Worm (Caenorhabditis elegans): ENCODE results near the gene F49C5.16.

F49C5.16 gene

DNA sequence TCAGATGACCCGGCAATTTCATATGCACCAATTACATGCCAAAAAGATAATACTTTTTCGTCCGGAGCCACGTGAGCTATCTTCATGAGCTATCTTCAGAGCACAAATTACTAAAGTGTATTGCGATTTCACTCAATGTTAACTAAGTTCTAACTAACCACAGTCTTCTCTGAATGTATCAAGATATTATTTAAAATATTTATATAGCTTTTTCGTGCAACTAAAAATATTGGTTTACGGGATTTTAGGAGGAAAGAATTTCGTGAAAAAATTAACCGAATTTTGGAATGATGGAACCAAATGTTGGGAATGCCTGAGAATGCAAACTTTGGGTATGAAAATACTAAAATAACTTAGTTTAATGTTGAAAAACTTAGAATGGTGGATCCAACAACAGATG lies at the start of gene F49C5.16:
TSS of gene F49C5.16 (plus strand) at position 301 of the 400 bp plus-strand sequence.
- TF ChIP-seq attf-3 (GFP tag; conservative IDR thresholded peaks at IDR 0.05) (no peak), ztf-22 (GFP tag; optimal IDR thresholded peaks at IDR 0.05) (no peak), akir-1 (GFP tag; optimal IDR thresholded peaks at IDR 0.05) (no peak), C06A6.2 (GFP tag; conservative IDR thresholded peaks at IDR 0.05) (no peak), zim-3 (tag; optimal IDR thresholded peaks at IDR 0.05) (no peak), egl-18 (GFP tag; IDR thresholded peaks at IDR 0.05) (no peak), ceh-58 (GFP tag; IDR thresholded peaks at IDR 0.05) (no peak), Y79H2A.3 (GFP tag; conservative IDR thresholded peaks at IDR 0.05) (no peak), dpl-1 (GFP tag; optimal IDR thresholded peaks at IDR 0.05) (no peak), rcor-1 (GFP tag; IDR thresholded peaks at IDR 0.05) (no peak), Y53F4B.3 (GFP tag; IDR thresholded peaks at IDR 0.05) (no peak)

- TF ChIP-seq zfh-2 (GFP tag; conservative IDR thresholded peaks at IDR 0.05): peak; percentile 42; the same call in 1 of the 2 replicates
- TF ChIP-seq ceh-58 (GFP tag; IDR thresholded peaks at IDR 0.05): no peak
Observed at ce11 chrII:12499969-12500368, 47.7 kb upstream of the F49C5.16 start.

DNA sequence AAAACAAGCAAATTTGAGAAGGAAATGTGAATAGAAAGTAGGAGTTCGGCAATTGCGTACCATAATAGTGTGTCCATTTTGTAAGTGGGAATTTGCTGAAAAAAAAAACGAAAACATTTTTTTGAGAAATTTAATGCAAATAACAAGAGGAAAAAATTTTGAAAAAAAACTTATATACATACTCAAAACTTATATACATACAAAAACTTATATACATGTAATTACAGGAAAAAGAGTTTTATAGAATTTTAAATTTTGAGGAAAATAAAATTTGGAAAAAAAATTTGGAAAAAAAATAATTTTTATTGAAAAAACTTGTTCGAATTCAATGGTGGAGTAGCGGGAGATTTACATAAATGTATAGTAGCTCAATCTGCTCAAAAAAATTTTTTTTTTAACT lies 44.9 kb upstream of the F49C5.16 start, which contains the start of gene ador-1:
TSS of gene ador-1 (minus strand) at position 101 of the 400 bp plus-strand sequence.
- TF ChIP-seq lin-40 (tag; optimal IDR thresholded peaks at IDR 0.05) (no peak), lin-26 (GFP tag; IDR thresholded peaks at IDR 0.05) (no peak), T26A5.8 (tag; optimal IDR thresholded peaks at IDR 0.05) (no peak), lin-35 (GFP tag; optimal IDR thresholded peaks at IDR 0.05) (no peak), bed-2 (GFP tag; IDR thresholded peaks at IDR 0.05) (no peak), rcor-1 (GFP tag; IDR thresholded peaks at IDR 0.05) (no peak), C17E4.6 (GFP tag; IDR thresholded peaks at IDR 0.05) (no peak), pha-4 (tag; optimal IDR thresholded peaks at IDR 0.05) (no peak), madf-3 (GFP tag; IDR thresholded peaks at IDR 0.05) (no peak), lsy-27 (tag; optimal IDR thresholded peaks at IDR 0.05; ENCODE audit: borderline replicate concordance, insufficient read depth) (no peak), hmg-20 (GFP tag; IDR thresholded peaks at IDR 0.05) (no peak), Y56A3A.18 (GFP tag; IDR thresholded peaks at IDR 0.05) (no peak), tbp1 (GFP tag; optimal IDR thresholded peaks at IDR 0.05) (no peak), nfya-2 (GFP tag; IDR thresholded peaks at IDR 0.05) (no peak), ceh-58 (GFP tag; IDR thresholded peaks at IDR 0.05) (no peak), ets-4 (GFP tag; optimal IDR thresholded peaks at IDR 0.05) (no peak), lin-54 (GFP tag; optimal IDR thresholded peaks at IDR 0.05) (no peak), nhr-179 (tag; optimal IDR thresholded peaks at IDR 0.05) (no peak), attf-6 (GFP tag; IDR thresholded peaks at IDR 0.05) (no peak), him-1 (tag; optimal IDR thresholded peaks at IDR 0.05) (no peak)

DNA sequence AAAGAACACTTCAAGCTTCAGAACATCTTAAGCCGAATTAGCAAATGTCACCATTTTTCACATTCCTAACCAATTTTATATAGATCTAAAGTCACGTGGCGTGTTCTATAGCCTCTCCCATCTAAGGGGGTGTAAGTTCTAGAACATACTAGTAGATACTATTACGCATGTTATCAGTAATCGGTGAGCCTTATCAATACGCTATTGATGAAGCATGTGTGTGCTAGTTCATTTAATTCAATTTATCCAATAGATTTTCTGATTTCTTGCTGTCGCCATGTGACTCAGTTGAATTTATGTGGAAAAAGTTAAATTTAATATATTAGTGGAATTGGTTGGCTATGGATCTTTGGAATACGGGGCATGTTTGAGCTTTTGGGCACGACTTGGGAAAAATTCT lies 41.1 kb upstream of the F49C5.16 start:
- TF ChIP-seq ztf-3 (GFP tag; optimal IDR thresholded peaks at IDR 0.05) (no peak), lin-54 (GFP tag; optimal IDR thresholded peaks at IDR 0.05) (no peak), ceh-100 (GFP tag; IDR thresholded peaks at IDR 0.05) (no peak), mes-4 (tag; optimal IDR thresholded peaks at IDR 0.05) (no peak), repo-1 (tag; optimal IDR thresholded peaks at IDR 0.05) (no peak)

DNA sequence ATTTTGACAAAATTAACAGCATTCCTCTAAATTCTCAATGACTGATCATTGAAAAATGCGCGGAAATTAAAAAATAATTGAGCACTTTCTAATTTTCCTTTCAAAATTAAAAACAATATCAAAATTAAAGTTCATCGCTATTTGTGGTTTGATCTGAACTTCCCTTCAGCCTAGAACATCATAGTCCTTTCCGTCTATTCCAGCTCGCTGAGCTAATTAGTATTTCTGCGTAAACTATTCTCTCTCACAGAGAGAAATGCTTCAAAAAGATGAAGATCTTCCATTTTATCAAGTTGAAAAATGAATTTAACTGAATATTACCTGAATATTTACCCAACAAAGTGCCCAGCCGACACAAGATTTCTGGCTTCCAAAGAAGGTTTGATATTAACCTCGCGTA lies 40.6 kb upstream of the F49C5.16 start, which contains the start of gene srh-68:
TSS of gene srh-68 (plus strand) at position 301 of the 400 bp plus-strand sequence.
- TF ChIP-seq nfya-2 (GFP tag; IDR thresholded peaks at IDR 0.05): no peak
- no peak for TF ChIP-seq ceh-79 (tag; optimal IDR thresholded peaks at IDR 0.05)
- TF ChIP-seq hmg-1.2 (GFP tag; IDR thresholded peaks at IDR 0.05): no peak
- no peak for TF ChIP-seq T07F8.4 (tag; optimal IDR thresholded peaks at IDR 0.05)
- no peak for TF ChIP-seq tbx-9 (tag; optimal IDR thresholded peaks at IDR 0.05; ENCODE audit: borderline replicate concordance)
- no peak for TF ChIP-seq bed-1 (GFP tag; IDR thresholded peaks at IDR 0.05)
- TF ChIP-seq lin-54 (GFP tag; optimal IDR thresholded peaks at IDR 0.05): no peak
- TF ChIP-seq ztf-3 (GFP tag; optimal IDR thresholded peaks at IDR 0.05): no peak
- no peak for TF ChIP-seq madf-10 (tag; optimal IDR thresholded peaks at IDR 0.05)
- no peak for TF ChIP-seq zim-3 (tag; optimal IDR thresholded peaks at IDR 0.05)
- no peak for TF ChIP-seq sdz-38 (tag; optimal IDR thresholded peaks at IDR 0.05)
- TF ChIP-seq ztf-25 (GFP tag; IDR thresholded peaks at IDR 0.05): no peak
- TF ChIP-seq ceh-58 (GFP tag; IDR thresholded peaks at IDR 0.05): no peak
- no peak for TF ChIP-seq let-607 (tag; optimal IDR thresholded peaks at IDR 0.05)
- TF ChIP-seq F33H1.4 (GFP tag; IDR thresholded peaks at IDR 0.05): no peak

Data from whole organism, young adult.